Fruit fly (Drosophila melanogaster) whole organism, wandering third instar larva: ENCODE results near the gene Rh5.
A peak's percentile ranks its signal among the peaks of the same experiment; 100 is the strongest.

Source experiments
- Abd-B ChIP-seq: fragments of >200 bp; optimal IDR thresholded peaks from 2 replicates; lab custom pipeline; 2017; ENCODE audit warnings: missing biosample characterization, missing genetic modification characterization
- Jra ChIP-seq: sonication (Bioruptor generic); optimal IDR thresholded peaks from 2 replicates; lab custom pipeline; 2016; ENCODE audit warnings: missing biosample characterization, missing genetic modification characterization
- Rel ChIP-seq, 2 experiments: fragments of 200-800 bp; sonication (Bioruptor generic) in 1 of 2; optimal IDR thresholded peaks; 2 replicates in 1 of 2; 3 replicates in 1 of 2; lab custom pipeline; 2016 to 2019; ENCODE audit warnings: mild to moderate bottlenecking in 2 of 2, missing biosample characterization in 2 of 2, missing genetic modification characterization in 2 of 2, moderate library complexity in 1 of 2
- Vsx2 ChIP-seq: fragments of 200-300, 225-300 bp; sonication (Bioruptor generic); optimal IDR thresholded peaks from 2 replicates; lab custom pipeline; 2018; ENCODE audit warnings: missing biosample characterization, missing genetic modification characterization; ENCODE audit not compliant: partially characterized antibody
- lola ChIP-seq: fragments of >200 bp; optimal IDR thresholded peaks from 2 replicates; lab custom pipeline; 2017; ENCODE audit warnings: missing biosample characterization, missing genetic modification characterization
- psq ChIP-seq: fragments of 200-800 bp; sonication (Bioruptor generic); optimal IDR thresholded peaks from 3 replicates; lab custom pipeline; 2017; ENCODE audit warnings: missing biosample characterization, mild to moderate bottlenecking, missing genetic modification characterization, moderate library complexity
- rgr ChIP-seq: fragments of 200-800 bp; sonication (Bioruptor generic); optimal IDR thresholded peaks from 3 replicates; lab custom pipeline; 2016; ENCODE audit warnings: missing biosample characterization, mild to moderate bottlenecking, missing genetic modification characterization
- sage ChIP-seq: fragments of 200-800 bp; sonication (Bioruptor generic); optimal IDR thresholded peaks from 2 replicates; lab custom pipeline; 2016; ENCODE audit warnings: missing biosample characterization, mild to moderate bottlenecking, missing genetic modification characterization

DNA sequence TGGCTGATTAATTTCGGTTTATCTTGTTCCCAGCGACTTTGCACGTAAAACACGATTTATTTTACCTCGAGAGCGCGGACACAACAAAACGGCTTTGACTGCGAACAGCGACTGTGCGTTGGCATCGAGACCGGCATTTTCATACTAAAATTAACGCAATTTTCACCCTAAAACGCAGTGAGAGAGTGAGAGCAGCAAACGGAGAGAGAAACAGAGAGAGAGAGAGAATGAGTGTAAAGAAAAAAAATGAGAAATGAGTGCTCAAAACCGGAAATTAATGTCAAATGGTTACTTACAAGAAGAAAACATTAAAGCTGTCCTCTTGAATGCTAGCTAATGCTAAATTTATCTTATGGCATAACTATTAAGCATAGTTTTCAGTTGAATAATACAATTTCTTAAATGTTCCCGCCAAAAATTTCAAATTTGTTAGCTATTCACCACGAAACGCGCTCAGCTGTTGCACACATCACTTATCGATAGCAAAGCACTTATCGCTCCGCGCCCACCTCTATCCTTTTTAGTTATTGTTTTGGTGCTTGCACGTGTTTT is 48.0 kb downstream of the Rh5 start, which contains the start of the genes JhI-21, RpL7-like and CG34164:
- TF ChIP-seq psq (GFP tag; lab: Kevin White, UChicago) (no peak), Rel (GFP tag; optimal IDR thresholded peaks at IDR 0.05; lab: Kevin White, UChicago) (no peak), Rel (tag; optimal IDR thresholded peaks at IDR 0.05; lab: Kevin White, UChicago) (no peak), sage (GFP tag; lab: Kevin White, UChicago) (no peak), lola (no peak), Jra (no peak), Abd-B (GFP tag; lab: Kevin White, UChicago) (no peak), Vsx2 (GFP tag; lab: Kevin White, UChicago) (peak; percentile 72), rgr (GFP tag; lab: Kevin White, UChicago) (no peak)
